Fruit fly (Drosophila melanogaster) whole organism, embryonic: Measurements from ENCODE around the gene CG43610.

ENCODE experiments used
- ATbp ChIP-seq: fragments of 200-800 bp; sonication (Bioruptor generic); optimal IDR thresholded peaks from 2 replicates; lab custom pipeline; 2017; ENCODE audit warnings: missing biosample characterization, mild to moderate bottlenecking, missing genetic modification characterization, missing genetic modification reagents
- Aef1 ChIP-seq: fragments of 200-800 bp; sonication (Bioruptor generic); IDR thresholded peaks from 3 replicates; pipeline ENCODE4 v1.3.6; 2022; ENCODE audit warnings: missing biosample characterization, missing genetic modification characterization
- Blimp-1 ChIP-seq: fragments of 200-800 bp; sonication (Bioruptor generic); optimal IDR thresholded peaks from 3 replicates; lab custom pipeline; 2018; ENCODE audit warnings: missing biosample characterization, missing genetic modification characterization, mild to moderate bottlenecking, moderate library complexity, missing genetic modification reagents
- CG10321 ChIP-seq: fragments of 200-800 bp; sonication (Bioruptor generic); IDR thresholded peaks from 2 replicates; pipeline ENCODE4 v1.3.6; 2022; ENCODE audit warnings: missing biosample characterization, missing genetic modification characterization
- CG11398 ChIP-seq: fragments of 200-800 bp; sonication (Bioruptor generic); optimal IDR thresholded peaks from 2 replicates; lab custom pipeline; 2016; ENCODE audit warnings: missing biosample characterization, missing genetic modification characterization
- CG11695 ChIP-seq: fragments of 200-800 bp; sonication (Bioruptor generic); IDR thresholded peaks from 3 replicates; pipeline ENCODE4 v1.3.6; 2022; ENCODE audit warnings: missing biosample characterization, missing genetic modification characterization
- CG12071 ChIP-seq: fragments of 200-800 bp; sonication (Bioruptor generic); optimal IDR thresholded peaks from 3 replicates; lab custom pipeline; 2018; ENCODE audit warnings: missing biosample characterization, mild to moderate bottlenecking, missing genetic modification characterization
- CG1233 ChIP-seq: fragments of 200-800 bp; sonication (Bioruptor generic); optimal IDR thresholded peaks from 4 replicates; lab custom pipeline; 2018; ENCODE audit warnings: missing biosample characterization, mild to moderate bottlenecking, missing genetic modification characterization
- CG12659 ChIP-seq: fragments of 200-800 bp; sonication (Bioruptor generic); optimal IDR thresholded peaks from 3 replicates; lab custom pipeline; 2017; ENCODE audit warnings: mild to moderate bottlenecking, missing biosample characterization, missing genetic modification reagents, missing genetic modification characterization
- CG13123 ChIP-seq: fragments of 200-800 bp; sonication (Bioruptor generic); optimal IDR thresholded peaks from 2 replicates; lab custom pipeline; 2016; ENCODE audit warnings: missing biosample characterization, missing genetic modification characterization
- CG15269 ChIP-seq: fragments of 200-800 bp; sonication (Bioruptor generic); optimal IDR thresholded peaks from 2 replicates; lab custom pipeline; 2018; ENCODE audit warnings: missing biosample characterization, mild to moderate bottlenecking, missing genetic modification characterization, moderate library complexity
- CG15696 ChIP-seq: fragments of 200-800 bp; sonication (Bioruptor generic); optimal IDR thresholded peaks from 2 replicates; lab custom pipeline; 2019; ENCODE audit warnings: missing biosample characterization, mild to moderate bottlenecking, missing genetic modification characterization, moderate library complexity
- CG1603 ChIP-seq: fragments of 200-800 bp; sonication (Bioruptor generic); optimal IDR thresholded peaks from 2 replicates; lab custom pipeline; 2019; ENCODE audit warnings: missing biosample characterization, mild to moderate bottlenecking, missing genetic modification characterization, moderate library complexity
- CG16815 ChIP-seq: fragments of 200-800 bp; sonication (Bioruptor generic); optimal IDR thresholded peaks from 3 replicates; lab custom pipeline; 2017; ENCODE audit warnings: missing biosample characterization, mild to moderate bottlenecking, missing genetic modification characterization
- CG7839 ChIP-seq: fragments of 200-800 bp; sonication (Bioruptor generic); optimal IDR thresholded peaks from 3 replicates; lab custom pipeline; 2018; ENCODE audit warnings: missing biosample characterization, mild to moderate bottlenecking, missing genetic modification characterization, moderate library complexity
- CG7987 ChIP-seq: fragments of 200-800 bp; sonication (Bioruptor generic); optimal IDR thresholded peaks from 2 replicates; lab custom pipeline; 2018; ENCODE audit warnings: missing biosample characterization, mild to moderate bottlenecking, missing genetic modification characterization, moderate library complexity
- CG8281 ChIP-seq: fragments of 200-800 bp; sonication (Bioruptor generic); optimal IDR thresholded peaks from 2 replicates; lab custom pipeline; 2018; ENCODE audit warnings: missing biosample characterization, mild to moderate bottlenecking, missing genetic modification characterization, moderate library complexity
- CG8944 ChIP-seq: fragments of 200-800 bp; sonication (Bioruptor generic); optimal IDR thresholded peaks from 3 replicates; lab custom pipeline; 2016; ENCODE audit warnings: missing biosample characterization, missing genetic modification characterization
- CG9817 ChIP-seq: fragments of 200-800 bp; sonication (Bioruptor generic); optimal IDR thresholded peaks from 2 replicates; lab custom pipeline; 2018; ENCODE audit warnings: missing biosample characterization, mild to moderate bottlenecking, missing genetic modification characterization, moderate library complexity
- CG9932 ChIP-seq: fragments of 200-800 bp; sonication (Bioruptor generic); IDR thresholded peaks from 2 replicates; pipeline ENCODE4 v1.3.6; 2022; ENCODE audit warnings: missing biosample characterization, missing genetic modification characterization
- D19A ChIP-seq: fragments of 200-800 bp; optimal IDR thresholded peaks from 3 replicates; lab custom pipeline; 2019; ENCODE audit warnings: missing biosample characterization, mild to moderate bottlenecking, missing genetic modification characterization, moderate library complexity
- HmgD ChIP-seq: fragments of 200-800 bp; sonication (Bioruptor generic); optimal IDR thresholded peaks from 3 replicates; lab custom pipeline; 2016; ENCODE audit warnings: missing biosample characterization, missing genetic modification characterization
- Hr51 ChIP-seq, 2 experiments: fragments of 200-800 bp; sonication (Bioruptor generic); optimal IDR thresholded peaks; 2 replicates in 1 of 2; 3 replicates in 1 of 2; lab custom pipeline; 2016 to 2018; ENCODE audit warnings: missing biosample characterization in 2 of 2, missing genetic modification characterization in 2 of 2, mild to moderate bottlenecking in 1 of 2, moderate library complexity in 1 of 2
- Kr ChIP-seq: fragments of 200-800 bp; sonication (Bioruptor generic); optimal IDR thresholded peaks from 2 replicates; lab custom pipeline; 2017; ENCODE audit warnings: missing biosample characterization, mild to moderate bottlenecking, missing genetic modification characterization
- Lpt ChIP-seq: fragments of >200 bp; optimal IDR thresholded peaks from 2 replicates; lab custom pipeline; 2018; ENCODE audit warnings: missing biosample characterization, missing genetic modification characterization
- MTF-1 ChIP-seq: fragments of 200-800 bp; sonication (Bioruptor generic); optimal IDR thresholded peaks from 2 replicates; lab custom pipeline; 2018; ENCODE audit warnings: missing biosample characterization, mild to moderate bottlenecking, missing genetic modification characterization, borderline replicate concordance
- Poxn ChIP-seq: fragments of 200-800 bp; sonication (Bioruptor generic); IDR thresholded peaks from 2 replicates; pipeline ENCODE4 v1.3.6; 2022; ENCODE audit warnings: missing biosample characterization, missing genetic modification characterization
- ab ChIP-seq: fragments of 200-800 bp; sonication (Bioruptor generic); optimal IDR thresholded peaks from 2 replicates; lab custom pipeline; 2016; ENCODE audit warnings: missing biosample characterization, missing genetic modification characterization
- aop ChIP-seq: fragments of 200-800 bp; sonication (Bioruptor generic); IDR thresholded peaks from 2 replicates; pipeline ENCODE4 v1.3.6; 2022; ENCODE audit warnings: missing biosample characterization, missing genetic modification characterization
- ato ChIP-seq: fragments of 200-800 bp; sonication (Bioruptor generic); IDR thresholded peaks from 2 replicates; pipeline ENCODE4 v1.3.6; 2022; ENCODE audit warnings: missing biosample characterization, missing genetic modification characterization; ENCODE audit not compliant: partially characterized antibody
- bab2 ChIP-seq: fragments of 200-800 bp; sonication (Bioruptor generic); optimal IDR thresholded peaks from 2 replicates; lab custom pipeline; 2016; ENCODE audit warnings: missing biosample characterization, missing genetic modification characterization
- caup ChIP-seq: fragments of 200-800 bp; sonication (Bioruptor generic); optimal IDR thresholded peaks from 3 replicates; lab custom pipeline; 2017; ENCODE audit warnings: missing biosample characterization, mild to moderate bottlenecking, missing genetic modification characterization, moderate library complexity; ENCODE audit not compliant: severe bottlenecking
- chn ChIP-seq: fragments of 200-800 bp; sonication (Bioruptor generic); optimal IDR thresholded peaks from 2 replicates; lab custom pipeline; 2016; ENCODE audit warnings: missing biosample characterization, missing genetic modification characterization
- crp ChIP-seq, 2 experiments: fragments of 200-800 bp; sonication (Bioruptor generic); optimal IDR thresholded peaks; 2 replicates in 1 of 2; 3 replicates in 1 of 2; lab custom pipeline; 2017; ENCODE audit warnings: missing biosample characterization in 2 of 2, missing genetic modification characterization in 2 of 2, mild to moderate bottlenecking in 1 of 2, moderate library complexity in 1 of 2
- dan ChIP-seq: fragments of 200-800 bp; sonication (Bioruptor generic); IDR thresholded peaks from 2 replicates; pipeline ENCODE4 v1.3.6; 2022; ENCODE audit warnings: missing biosample characterization, missing genetic modification characterization
- dimm ChIP-seq: fragments of 200-800 bp; sonication (Bioruptor generic); IDR thresholded peaks from 2 replicates; pipeline ENCODE4 v1.3.6; 2022; ENCODE audit warnings: missing biosample characterization, missing genetic modification characterization
- exex ChIP-seq: fragments of 200-800 bp; sonication (Bioruptor generic); optimal IDR thresholded peaks from 4 replicates; lab custom pipeline; 2018; ENCODE audit warnings: missing biosample characterization, mild to moderate bottlenecking, missing genetic modification characterization, moderate library complexity
- gce ChIP-seq: fragments of 200-800 bp; sonication (Bioruptor generic); IDR thresholded peaks from 3 replicates; pipeline ENCODE4 v1.3.6; 2022; ENCODE audit warnings: missing biosample characterization, missing genetic modification characterization
- gem ChIP-seq: fragments of 200-800 bp; sonication (Bioruptor generic); optimal IDR thresholded peaks from 2 replicates; lab custom pipeline; 2019; ENCODE audit warnings: missing biosample characterization, mild to moderate bottlenecking, missing genetic modification characterization, moderate library complexity
- grn ChIP-seq: fragments of 200-800 bp; sonication (Bioruptor generic); optimal IDR thresholded peaks from 3 replicates; lab custom pipeline; 2017; ENCODE audit warnings: missing biosample characterization, missing genetic modification characterization
- hkb ChIP-seq, 2 experiments: fragments of 200-800 bp in 1 of 2; fragments of >200 bp in 1 of 2; sonication (Bioruptor generic) in 1 of 2; IDR thresholded peaks in 1 of 2; optimal IDR thresholded peaks in 1 of 2; 2 replicates each; pipeline versions ENCODE4 v1.3.6 to Lab custom; 2017 to 2022; ENCODE audit warnings: missing biosample characterization in 1 of 2, missing genetic modification characterization in 1 of 2
- inv ChIP-seq: fragments of 200-800 bp; sonication (Bioruptor generic); IDR thresholded peaks from 2 replicates; pipeline ENCODE4 v1.3.6; 2022; ENCODE audit warnings: missing biosample characterization, missing genetic modification characterization; ENCODE audit not compliant: partially characterized antibody
- jigr1 ChIP-seq: fragments of 200-800 bp; sonication (Bioruptor generic); IDR thresholded peaks from 3 replicates; pipeline ENCODE4 v1.3.6; 2022; ENCODE audit warnings: missing biosample characterization, missing genetic modification characterization
- lbe ChIP-seq: fragments of 200-800 bp; sonication (Bioruptor generic); optimal IDR thresholded peaks from 2 replicates; lab custom pipeline; 2016; ENCODE audit warnings: missing biosample characterization, mild to moderate bottlenecking, missing genetic modification characterization
- lola ChIP-seq, 3 experiments: fragments of >200 bp in 2 of 3; fragments of 200-800 bp in 1 of 3; sonication (Bioruptor generic) in 1 of 3; optimal IDR thresholded peaks; 2 replicates each; lab custom pipeline; 2017 to 2019; ENCODE audit warnings: missing biosample characterization in 3 of 3, missing genetic modification characterization in 3 of 3, mild to moderate bottlenecking in 1 of 3, moderate library complexity in 1 of 3
- mam ChIP-seq: fragments of 200-800 bp; sonication (Bioruptor generic); optimal IDR thresholded peaks from 3 replicates; lab custom pipeline; 2016; ENCODE audit warnings: missing biosample characterization, missing genetic modification characterization
- mirr ChIP-seq: fragments of 200-800 bp; sonication (Bioruptor generic); optimal IDR thresholded peaks from 3 replicates; lab custom pipeline; 2018; ENCODE audit warnings: missing biosample characterization, mild to moderate bottlenecking, missing genetic modification characterization
- org-1 ChIP-seq: fragments of 200-800 bp; sonication (Bioruptor generic); optimal IDR thresholded peaks from 2 replicates; lab custom pipeline; 2017; ENCODE audit warnings: missing biosample characterization, missing genetic modification characterization
- row ChIP-seq: fragments of 200-800 bp; sonication (Bioruptor generic); IDR thresholded peaks from 3 replicates; pipeline ENCODE4 v1.3.6; 2022; ENCODE audit warnings: missing biosample characterization, missing genetic modification characterization
- trem ChIP-seq: fragments of 200-800 bp; optimal IDR thresholded peaks from 3 replicates; lab custom pipeline; 2019; ENCODE audit warnings: missing biosample characterization, mild to moderate bottlenecking, missing genetic modification characterization, moderate library complexity

The CG43610 gene

dm6 chr2L:6818357-6818756, 19.4 kb downstream of the CG43610 start (continued):
- peak; percentile 13 for TF ChIP-seq ATbp (GFP tag; lab: Kevin White, UChicago)
- no peak for TF ChIP-seq org-1 (GFP tag; lab: Kevin White, UChicago)
- no peak for TF ChIP-seq grn (GFP tag; lab: Kevin White, UChicago)
- TF ChIP-seq dimm (GFP tag; lab: Robert Waterston, UW) = no peak
- TF ChIP-seq CG9817 = no peak
- TF ChIP-seq CG7839 = no peak
- TF ChIP-seq CG13123 (GFP tag; lab: Kevin White, UChicago) = no peak
- TF ChIP-seq Blimp-1 (GFP tag; lab: Kevin White, UChicago) = peak; percentile 12
- TF ChIP-seq exex (tag; lab: Kevin White, UChicago) = no peak
- TF ChIP-seq Poxn (GFP tag; lab: Robert Waterston, UW) = no peak
- peak; percentile 6 for TF ChIP-seq D19A (tag; lab: Kevin White, UChicago)
- peak; percentile 4 for TF ChIP-seq CG1233 (GFP tag; lab: Kevin White, UChicago)
- TF ChIP-seq CG9932 (GFP tag; lab: Robert Waterston, UW) = no peak
- no peak for TF ChIP-seq inv
- TF ChIP-seq ab = no peak
- no peak for TF ChIP-seq jigr1 (GFP tag; lab: Robert Waterston, UW)
- TF ChIP-seq MTF-1 (GFP tag; lab: Kevin White, UChicago) = peak; percentile 31
- TF ChIP-seq CG12659 = no peak
- peak; percentile 41 for TF ChIP-seq CG1603
- TF ChIP-seq aop (GFP tag; lab: Robert Waterston, UW) = no peak
- no peak for TF ChIP-seq lbe (GFP tag; lab: Kevin White, UChicago)
- no peak for TF ChIP-seq trem (tag; lab: Kevin White, UChicago)
- TF ChIP-seq CG7987 (GFP tag; lab: Kevin White, UChicago) = peak; percentile 16
- no peak for TF ChIP-seq CG16815
- TF ChIP-seq CG12071 (GFP tag; lab: Kevin White, UChicago) = no peak
- peak; percentile 67 for TF ChIP-seq CG15696 (tag; lab: Kevin White, UChicago)
- no peak for TF ChIP-seq CG11695 (GFP tag; lab: Robert Waterston, UW)
- peak in 1 of 3 experiments; percentile 34 for TF ChIP-seq lola (GFP tag; optimal IDR thresholded peaks at IDR 0.05; lab: Kevin White, UChicago)
- TF ChIP-seq hkb (optimal IDR thresholded peaks at IDR 0.05; lab: Kevin White, UChicago) = no peak
- TF ChIP-seq hkb (GFP tag; IDR thresholded peaks at IDR 0.05; lab: Robert Waterston, UW) = no peak
- TF ChIP-seq Aef1 (GFP tag; lab: Robert Waterston, UW) = no peak
- no peak for TF ChIP-seq Lpt (GFP tag; lab: Kevin White, UChicago)
- no peak for TF ChIP-seq row
- TF ChIP-seq CG15269 (tag; lab: Kevin White, UChicago) = no peak
- TF ChIP-seq CG10321 (GFP tag; lab: Robert Waterston, UW) = no peak
- no peak for TF ChIP-seq chn (GFP tag; lab: Kevin White, UChicago)
- no peak for TF ChIP-seq CG8944 (GFP tag; lab: Kevin White, UChicago)
- TF ChIP-seq mam = no peak
- TF ChIP-seq bab2 (GFP tag; lab: Kevin White, UChicago) = no peak
- no peak for TF ChIP-seq CG8281 (tag; lab: Kevin White, UChicago)
- no peak for TF ChIP-seq HmgD (GFP tag; lab: Kevin White, UChicago)
- no peak for TF ChIP-seq mirr (GFP tag; lab: Kevin White, UChicago)
- no peak for TF ChIP-seq caup (GFP tag; lab: Kevin White, UChicago)
- no peak for TF ChIP-seq ato (GFP tag; lab: Robert Waterston, UW)
- no peak for TF ChIP-seq Kr (GFP tag; lab: Kevin White, UChicago)
- peak; percentile 32 for TF ChIP-seq gem
- no peak for TF ChIP-seq Hr51 (GFP tag; optimal IDR thresholded peaks at IDR 0.05; lab: Kevin White, UChicago)
- no peak for TF ChIP-seq CG11398 (GFP tag; lab: Kevin White, UChicago)
- no peak for TF ChIP-seq crp (GFP tag; optimal IDR thresholded peaks at IDR 0.05; lab: Kevin White, UChicago)
- TF ChIP-seq dan (GFP tag; lab: Robert Waterston, UW) = no peak
- no peak for TF ChIP-seq gce
